Worm (Caenorhabditis elegans): Measurements from ENCODE around the gene T10C6.15.
"Not testable (repeated sequence)": the region's sequence is repeated elsewhere in the genome, so short reads cannot be mapped to it uniquely, and the experiment has no call there.

DNA sequence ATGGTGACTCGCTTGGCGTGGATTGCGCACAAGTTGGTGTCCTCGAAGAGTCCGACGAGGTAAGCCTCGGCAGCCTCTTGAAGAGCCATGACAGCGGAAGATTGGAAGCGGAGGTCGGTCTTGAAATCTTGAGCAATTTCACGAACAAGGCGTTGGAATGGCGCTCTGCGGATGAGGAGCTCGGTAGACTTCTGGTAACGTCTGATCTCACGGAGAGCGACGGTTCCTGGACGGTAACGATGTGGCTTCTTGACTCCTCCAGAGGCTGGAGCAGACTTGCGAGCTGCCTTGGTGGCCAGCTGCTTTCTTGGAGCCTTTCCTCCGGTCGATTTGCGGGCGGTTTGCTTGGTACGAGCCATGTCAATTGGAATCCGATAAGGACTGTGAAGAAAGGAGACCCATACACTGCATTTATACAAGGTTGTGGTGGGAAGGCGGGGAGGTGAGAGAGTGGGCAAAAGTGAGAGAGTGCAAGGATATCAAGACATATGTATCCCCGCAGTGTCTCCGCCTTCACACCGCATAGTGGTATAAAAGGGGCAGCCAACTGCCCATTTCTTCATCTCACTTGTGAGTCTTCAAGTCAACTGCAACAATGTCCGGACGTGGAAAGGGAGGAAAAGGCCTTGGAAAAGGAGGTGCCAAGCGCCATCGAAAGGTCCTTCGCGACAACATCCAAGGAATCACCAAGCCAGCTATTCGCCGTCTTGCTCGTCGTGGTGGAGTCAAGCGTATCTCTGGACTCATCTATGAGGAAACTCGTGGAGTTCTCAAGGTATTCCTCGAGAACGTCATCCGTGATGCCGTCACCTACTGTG lies 3.6 kb downstream of the T10C6.15 start, which contains the start of the genes his-2 and his-1:
- not testable (repeated sequence) for TF ChIP-seq aly-2, unc-39, snpc-4, ceh-82 (tag; optimal IDR thresholded peaks at IDR 0.05)

Measured in whole organism, L2 larva.